Fruit fly (Drosophila melanogaster) whole organism, embryonic: Measurements from ENCODE around the gene heix.
A peak's percentile ranks its signal among the peaks of the same experiment; 100 is the strongest.

Source experiments
- Antp ChIP-seq: fragments of 200-800 bp; sonication (Bioruptor generic); optimal IDR thresholded peaks from 3 replicates; lab custom pipeline; 2016; ENCODE audit warnings: missing biosample characterization, missing genetic modification characterization
- B-H2 ChIP-seq: fragments of 200-800 bp; sonication (Bioruptor generic); optimal IDR thresholded peaks from 2 replicates; lab custom pipeline; 2018; ENCODE audit warnings: missing biosample characterization, mild to moderate bottlenecking, missing genetic modification characterization
- BEAF-32 ChIP-seq: fragments of 200-800 bp; sonication (Bioruptor generic); optimal IDR thresholded peaks from 3 replicates; lab custom pipeline; 2017; ENCODE audit warnings: missing biosample characterization, missing genetic modification characterization, mild to moderate bottlenecking, moderate library complexity, missing genetic modification reagents
- CG10462 ChIP-seq: fragments of 200-800 bp; sonication (Bioruptor generic); optimal IDR thresholded peaks from 2 replicates; lab custom pipeline; 2016; ENCODE audit warnings: missing biosample characterization, missing genetic modification characterization
- CG11560 ChIP-seq: fragments of 200-800 bp; sonication (Bioruptor generic); IDR thresholded peaks from 3 replicates; pipeline ENCODE4 v1.3.6; 2022; ENCODE audit warnings: missing biosample characterization, missing genetic modification characterization
- CG12104 ChIP-seq: fragments of 200-800 bp; sonication (Bioruptor generic); optimal IDR thresholded peaks from 3 replicates; lab custom pipeline; 2016; ENCODE audit warnings: missing biosample characterization, missing genetic modification characterization
- CG13123 ChIP-seq: fragments of 200-800 bp; sonication (Bioruptor generic); optimal IDR thresholded peaks from 2 replicates; lab custom pipeline; 2016; ENCODE audit warnings: missing biosample characterization, missing genetic modification characterization
- CG14014 ChIP-seq: fragments of 200-800 bp; sonication (Bioruptor generic); IDR thresholded peaks from 2 replicates; pipeline ENCODE4 v1.3.6; 2022; ENCODE audit warnings: missing biosample characterization, missing genetic modification characterization
- CG17359 ChIP-seq: fragments of 200-800 bp; sonication (Bioruptor generic); optimal IDR thresholded peaks from 3 replicates; lab custom pipeline; 2018; ENCODE audit warnings: missing biosample characterization, mild to moderate bottlenecking, missing genetic modification characterization, moderate library complexity
- CG17802 ChIP-seq: fragments of 200-800 bp; sonication (Bioruptor generic); optimal IDR thresholded peaks from 2 replicates; lab custom pipeline; 2018; ENCODE audit warnings: missing biosample characterization, mild to moderate bottlenecking, missing genetic modification characterization, moderate library complexity
- CG18262 ChIP-seq: fragments of 200-800 bp; optimal IDR thresholded peaks from 3 replicates; lab custom pipeline; 2019; ENCODE audit warnings: missing biosample characterization, mild to moderate bottlenecking, missing genetic modification characterization, moderate library complexity
- CG18476 ChIP-seq: fragments of 200-800 bp; sonication (Bioruptor generic); optimal IDR thresholded peaks from 2 replicates; lab custom pipeline; 2016; ENCODE audit warnings: missing biosample characterization, mild to moderate bottlenecking, missing genetic modification characterization
- CG30431 ChIP-seq: fragments of 200-800 bp; sonication (Bioruptor generic); optimal IDR thresholded peaks from 2 replicates; lab custom pipeline; 2017; ENCODE audit warnings: missing biosample characterization, missing genetic modification characterization
- CG4360 ChIP-seq: fragments of 200-800 bp; sonication (Bioruptor generic); IDR thresholded peaks from 2 replicates; pipeline ENCODE4 v1.3.6; 2022; ENCODE audit warnings: missing biosample characterization, missing genetic modification characterization
- CG4707 ChIP-seq: fragments of 200-800 bp; sonication (Bioruptor generic); optimal IDR thresholded peaks from 2 replicates; lab custom pipeline; 2018; ENCODE audit warnings: missing biosample characterization, mild to moderate bottlenecking, missing genetic modification characterization, moderate library complexity
- CG6689 ChIP-seq: fragments of 200-800 bp; sonication (Bioruptor generic); IDR thresholded peaks from 2 replicates; pipeline ENCODE4 v1.3.6; 2022; ENCODE audit warnings: missing biosample characterization, missing genetic modification characterization
- CG7745 ChIP-seq: fragments of 200-800 bp; sonication (Bioruptor generic); optimal IDR thresholded peaks from 2 replicates; lab custom pipeline; 2018; ENCODE audit warnings: missing biosample characterization, mild to moderate bottlenecking, missing genetic modification characterization, moderate library complexity
- CG8290 ChIP-seq, 3 experiments: fragments of 200-800 bp; sonication (Bioruptor generic); optimal IDR thresholded peaks; 2 replicates each; lab custom pipeline; 2016 to 2019; ENCODE audit warnings: missing biosample characterization in 3 of 3, missing genetic modification characterization in 3 of 3, mild to moderate bottlenecking in 2 of 3, moderate library complexity in 1 of 3
- CTCF ChIP-seq: fragments of 200-800 bp; sonication (Bioruptor generic); optimal IDR thresholded peaks from 2 replicates; lab custom pipeline; 2017; ENCODE audit warnings: missing biosample characterization, mild to moderate bottlenecking, missing genetic modification characterization, moderate library complexity
- Dad ChIP-seq: fragments of 200-800 bp; sonication (Bioruptor generic); optimal IDR thresholded peaks from 3 replicates; lab custom pipeline; 2016; ENCODE audit warnings: missing biosample characterization, missing genetic modification characterization
- Dbx ChIP-seq: fragments of 200-800 bp; sonication (Bioruptor generic); IDR thresholded peaks from 3 replicates; pipeline ENCODE4 v1.3.6; 2022; ENCODE audit warnings: missing biosample characterization, missing genetic modification characterization
- NFAT ChIP-seq: fragments of 200-800 bp; sonication (Bioruptor generic); IDR thresholded peaks from 2 replicates; pipeline ENCODE4 v1.3.6; 2022; ENCODE audit warnings: missing biosample characterization, missing genetic modification characterization
- Nf-YC ChIP-seq: fragments of 200-800 bp; optimal IDR thresholded peaks from 3 replicates; lab custom pipeline; 2019; ENCODE audit warnings: missing biosample characterization, mild to moderate bottlenecking, missing genetic modification characterization, moderate library complexity
- Oaz ChIP-seq: fragments of 200-800 bp; sonication (Bioruptor generic); IDR thresholded peaks from 2 replicates; pipeline ENCODE4 v1.3.6; 2022; ENCODE audit warnings: missing biosample characterization, missing genetic modification characterization
- Scr ChIP-seq: fragments of 200-800 bp; sonication (Bioruptor generic); IDR thresholded peaks from 2 replicates; pipeline ENCODE4 v1.3.6; 2022; ENCODE audit warnings: missing biosample characterization, missing genetic modification characterization; ENCODE audit not compliant: partially characterized antibody
- Sox102F ChIP-seq: fragments of 200-800 bp; sonication (Bioruptor generic); optimal IDR thresholded peaks from 2 replicates; lab custom pipeline; 2018; ENCODE audit warnings: missing biosample characterization, mild to moderate bottlenecking, missing genetic modification characterization, moderate library complexity
- Spps ChIP-seq: fragments of 200-800 bp; sonication (Bioruptor generic); optimal IDR thresholded peaks from 2 replicates; lab custom pipeline; 2018; ENCODE audit warnings: missing biosample characterization, mild to moderate bottlenecking, missing genetic modification characterization
- Tbp ChIP-seq: fragments of >200 bp; optimal IDR thresholded peaks from 2 replicates; lab custom pipeline; 2018; ENCODE audit warnings: missing biosample characterization, missing genetic modification characterization
- ab ChIP-seq: fragments of 200-800 bp; sonication (Bioruptor generic); optimal IDR thresholded peaks from 2 replicates; lab custom pipeline; 2016; ENCODE audit warnings: missing biosample characterization, missing genetic modification characterization
- ap ChIP-seq: fragments of 200-800 bp; sonication (Bioruptor generic); IDR thresholded peaks from 2 replicates; pipeline ENCODE4 v1.3.6; 2022; ENCODE audit warnings: missing biosample characterization, missing genetic modification characterization
- ash1 ChIP-seq: fragments of 200-800 bp; sonication (Bioruptor generic); optimal IDR thresholded peaks from 2 replicates; lab custom pipeline; 2018; ENCODE audit warnings: missing biosample characterization, mild to moderate bottlenecking, missing genetic modification characterization
- bcd ChIP-seq: fragments of 200-800 bp; sonication (Bioruptor generic); optimal IDR thresholded peaks from 2 replicates; lab custom pipeline; 2017; ENCODE audit warnings: missing biosample characterization, mild to moderate bottlenecking, missing genetic modification characterization
- btn ChIP-seq: fragments of 200-800 bp; sonication (Bioruptor generic); optimal IDR thresholded peaks from 2 replicates; lab custom pipeline; 2016; ENCODE audit warnings: missing biosample characterization, missing genetic modification characterization
- chif ChIP-seq, 2 experiments: fragments of 200-800 bp; sonication (Bioruptor generic); optimal IDR thresholded peaks; 3 replicates each; lab custom pipeline; 2016; ENCODE audit warnings: missing biosample characterization in 2 of 2, missing genetic modification characterization in 2 of 2
- danr ChIP-seq: fragments of 200-800 bp; sonication (Bioruptor generic); IDR thresholded peaks from 2 replicates; pipeline ENCODE4 v1.3.6; 2022; ENCODE audit warnings: missing biosample characterization, missing genetic modification characterization
- dysf ChIP-seq: fragments of 200-800 bp; sonication (Bioruptor generic); IDR thresholded peaks from 3 replicates; pipeline ENCODE4 v1.3.6; 2022; ENCODE audit warnings: missing biosample characterization, missing genetic modification characterization
- gsb-n ChIP-seq: fragments of 200-800 bp; sonication (Bioruptor generic); optimal IDR thresholded peaks from 3 replicates; lab custom pipeline; 2018; ENCODE audit warnings: missing biosample characterization, mild to moderate bottlenecking, missing genetic modification characterization
- ham ChIP-seq: fragments of 200-800 bp; sonication (Bioruptor generic); IDR thresholded peaks from 2 replicates; pipeline ENCODE4 v1.3.6; 2022; ENCODE audit warnings: missing biosample characterization, missing genetic modification characterization
- nerfin-1 ChIP-seq: fragments of 200-800 bp; sonication (Bioruptor generic); optimal IDR thresholded peaks from 3 replicates; lab custom pipeline; 2019; ENCODE audit warnings: missing biosample characterization, mild to moderate bottlenecking, missing genetic modification characterization, moderate library complexity
- pan ChIP-seq, 4 experiments: fragments of >200 bp in 3 of 4; fragments of 200-800 bp in 1 of 4; sonication (Bioruptor generic) in 1 of 4; optimal IDR thresholded peaks in 3 of 4; IDR thresholded peaks in 1 of 4; 2 replicates each; pipeline versions ENCODE4 v1.3.6 to Lab custom; 2017 to 2022; ENCODE audit warnings: missing biosample characterization in 2 of 4, missing genetic modification characterization in 2 of 4, mixed read lengths in 1 of 4
- pita ChIP-seq: fragments of 200-800 bp; sonication (Bioruptor generic); optimal IDR thresholded peaks from 2 replicates; lab custom pipeline; 2017; ENCODE audit warnings: missing biosample characterization, mild to moderate bottlenecking, missing genetic modification characterization
- pnt ChIP-seq: fragments of 200-800 bp; sonication (Bioruptor generic); optimal IDR thresholded peaks from 3 replicates; lab custom pipeline; 2016; ENCODE audit warnings: missing biosample characterization, missing genetic modification characterization
- prd ChIP-seq, 3 experiments: fragments of >200 bp in 2 of 3; fragments of 200-800 bp in 1 of 3; sonication (Bioruptor generic) in 1 of 3; optimal IDR thresholded peaks in 2 of 3; IDR thresholded peaks in 1 of 3; 2 replicates in 2 of 3; 3 replicates in 1 of 3; pipeline versions ENCODE4 v1.3.6 to Lab custom; 2017 to 2022; ENCODE audit warnings: missing biosample characterization in 1 of 3, missing genetic modification characterization in 1 of 3
- ranshi ChIP-seq: fragments of 200-800 bp; sonication (Bioruptor generic); IDR thresholded peaks from 2 replicates; pipeline ENCODE4 v1.3.6; 2022; ENCODE audit warnings: missing biosample characterization, missing genetic modification characterization
- sna ChIP-seq: fragments of 200-800 bp; sonication (Bioruptor generic); IDR thresholded peaks from 2 replicates; pipeline ENCODE4 v1.3.6; 2022; ENCODE audit warnings: missing biosample characterization, missing genetic modification characterization; ENCODE audit not compliant: partially characterized antibody
- trh ChIP-seq: fragments of 200-800 bp; sonication (Bioruptor generic); optimal IDR thresholded peaks from 2 replicates; lab custom pipeline; 2016; ENCODE audit warnings: missing biosample characterization, missing genetic modification characterization
- ttk ChIP-seq: fragments of 200-800 bp; sonication (Bioruptor generic); IDR thresholded peaks from 2 replicates; pipeline ENCODE4 v2.1.2; 2022; ENCODE audit warnings: missing biosample characterization, missing genetic modification characterization
- wor ChIP-seq: fragments of 200-800 bp; sonication (Bioruptor generic); IDR thresholded peaks from 2 replicates; pipeline ENCODE4 v1.3.6; 2022; ENCODE audit warnings: missing biosample characterization, missing genetic modification characterization

heix gene

DNA sequence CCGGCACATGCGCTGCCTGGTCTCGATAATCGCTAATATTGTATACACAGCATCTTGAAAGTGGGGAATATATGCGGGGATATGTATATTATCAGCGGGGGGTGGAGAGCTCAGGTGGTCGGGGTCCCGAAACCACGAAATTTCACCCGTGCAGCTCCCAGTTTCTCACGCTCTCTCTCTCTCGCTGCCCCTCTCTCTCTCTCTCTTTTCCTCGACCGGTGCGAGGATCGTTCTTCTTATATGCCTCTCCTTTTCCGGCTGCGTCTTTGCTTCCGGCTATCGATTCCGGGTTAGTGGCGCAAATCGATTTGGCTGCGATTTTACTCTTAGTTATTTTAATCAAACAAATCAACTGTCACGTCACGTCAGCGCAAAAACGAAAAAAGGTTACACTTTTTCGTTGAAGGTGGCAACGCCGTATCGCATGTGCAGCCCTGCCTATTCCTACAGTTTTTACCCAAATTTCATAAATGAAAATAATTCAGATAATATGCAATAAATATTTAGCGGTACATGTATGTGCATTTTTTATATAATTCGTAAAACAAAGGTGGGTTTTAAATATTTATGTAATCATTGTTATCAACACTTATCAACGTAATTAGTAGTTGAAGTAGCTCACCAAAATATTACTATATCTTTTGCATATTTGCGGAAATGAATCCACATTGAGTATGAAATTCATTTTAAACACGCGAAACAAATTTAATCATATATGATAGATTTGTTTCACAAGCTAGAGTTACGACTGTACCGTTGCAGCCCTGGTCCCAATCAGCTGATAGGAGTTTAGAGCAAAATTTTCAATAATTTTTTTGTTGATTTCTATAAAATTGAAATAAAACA lies at the start of gene heix, which contains the start of gene CG17328 (continued):
- TF ChIP-seq CG12104 (GFP tag; lab: Kevin White, UChicago) (peak; percentile 78), CG10462 (GFP tag; lab: Kevin White, UChicago) (peak; percentile 13), CG7745 (no peak), ham (no peak; the same call in 1 of the 2 replicates), ash1 (GFP tag; lab: Kevin White, UChicago) (no peak), CG30431 (GFP tag; lab: Kevin White, UChicago) (peak; percentile 19), ab (peak; percentile 32), danr (0 out of 2 replicates have a peak, but pooled peaks have one; percentile 18), ranshi (0 out of 2 replicates have a peak, but pooled peaks have one; percentile 71), CG18476 (GFP tag; lab: Kevin White, UChicago) (peak; percentile 48), gsb-n (peak; percentile 50), CG14014 (GFP tag; lab: Robert Waterston, UW) (peak; percentile 78), B-H2 (GFP tag; lab: Kevin White, UChicago) (peak; percentile 73), pan (optimal IDR thresholded peaks at IDR 0.05; lab: Kevin White, UChicago) (no peak), pan (GFP tag; optimal IDR thresholded peaks at IDR 0.05 in 1 of 2, IDR thresholded peaks at IDR 0.05 in 1 of 2) (peak in 1 of 2 experiments; percentile 65), CG17359 (tag; lab: Kevin White, UChicago) (peak; percentile 63), CG17802 (tag; lab: Kevin White, UChicago) (peak; percentile 24), Sox102F (GFP tag; lab: Kevin White, UChicago) (no peak), CG4360 (GFP tag; lab: Robert Waterston, UW) (no peak), CG18262 (tag; lab: Kevin White, UChicago) (peak; percentile 70), CG6689 (GFP tag; lab: Robert Waterston, UW) (peak; percentile 65), bcd (GFP tag; lab: Kevin White, UChicago) (peak; percentile 74), Tbp (no peak), Scr (no peak), BEAF-32 (GFP tag; lab: Kevin White, UChicago) (peak; percentile 58), ap (GFP tag; lab: Robert Waterston, UW) (no peak), Dbx (peak; percentile 64), CG8290 (GFP tag; optimal IDR thresholded peaks at IDR 0.05; lab: Kevin White, UChicago) (peak; percentile 36), CG8290 (tag; optimal IDR thresholded peaks at IDR 0.05; lab: Kevin White, UChicago) (peak in 1 of 2 experiments; percentile 2), btn (GFP tag; lab: Kevin White, UChicago) (no peak), CTCF (no peak), Antp (GFP tag; lab: Kevin White, UChicago) (peak; percentile 55), sna (no peak), ttk (GFP tag; lab: Robert Waterston, UW) (peak; percentile 68), NFAT (GFP tag; lab: Robert Waterston, UW) (peak; percentile 84), pnt (GFP tag; lab: Kevin White, UChicago) (peak; percentile 59), wor (GFP tag; lab: Robert Waterston, UW) (peak; percentile 41; the same call in 1 of the 2 replicates), CG4707 (GFP tag; lab: Kevin White, UChicago) (no peak), Spps (no peak), CG13123 (GFP tag; lab: Kevin White, UChicago) (peak; percentile 7), Dad (GFP tag; lab: Kevin White, UChicago) (peak; percentile 28), Nf-YC (tag; lab: Kevin White, UChicago) (no peak), nerfin-1 (tag; lab: Kevin White, UChicago) (peak; percentile 39), dysf (GFP tag; lab: Robert Waterston, UW) (peak; percentile 82), Oaz (peak; percentile 17; the same call in 1 of the 2 replicates), prd (optimal IDR thresholded peaks at IDR 0.05; lab: Kevin White, UChicago) (no peak), prd (GFP tag; IDR thresholded peaks at IDR 0.05; lab: Robert Waterston, UW) (peak; percentile 76), trh (GFP tag; lab: Kevin White, UChicago) (peak; percentile 25), CG11560 (no peak; the same call in 2 of the 3 replicates), chif (GFP tag; optimal IDR thresholded peaks at IDR 0.05; lab: Kevin White, UChicago) (peak; percentile 5 to 64), pita (GFP tag; lab: Kevin White, UChicago) (no peak)
